Worm (Caenorhabditis elegans) whole organism, early embryonic: ENCODE measurements around the gene T10H4.13.

Experiments
- aly-1 ChIP-seq: sonication (generic microtip); optimal IDR thresholded peaks from 2 replicates; lab custom pipeline; 2016; ENCODE audit warnings: missing genetic modification characterization, missing compliant biosample characterization
- ama-1 ChIP-seq: fragments of 150-350 bp; optimal IDR thresholded peaks from 2 replicates; lab custom pipeline; 2014
- ceh-13 ChIP-seq: fragments of 200-800 bp; sonication (Bioruptor generic); optimal IDR thresholded peaks from 2 replicates; lab custom pipeline; 2018; ENCODE audit warnings: mild to moderate bottlenecking, missing genetic modification characterization, missing compliant biosample characterization
- ets-7 ChIP-seq: sonication (generic microtip); optimal IDR thresholded peaks from 2 replicates; lab custom pipeline; 2016; ENCODE audit warnings: missing genotype, missing genetic modification characterization, missing compliant biosample characterization
- flt-1 ChIP-seq: fragments of 200-800 bp; sonication (Bioruptor generic); IDR thresholded peaks from 2 replicates; pipeline ENCODE4 v1.3.6; 2022; ENCODE audit warnings: missing genetic modification characterization, missing compliant biosample characterization
- hmbx-1 ChIP-seq: sonication (generic microtip); optimal IDR thresholded peaks from 2 replicates; lab custom pipeline; 2016; ENCODE audit warnings: mild to moderate bottlenecking, missing genetic modification characterization, missing compliant biosample characterization
- hmg-4 ChIP-seq: fragments of 200-800 bp; sonication (Bioruptor generic); optimal IDR thresholded peaks from 2 replicates; lab custom pipeline; 2018; ENCODE audit warnings: mild to moderate bottlenecking, missing genetic modification characterization, missing compliant biosample characterization
- pes-1 ChIP-seq: fragments of 200-800 bp; sonication (Bioruptor generic); IDR thresholded peaks from 2 replicates; pipeline ENCODE4 v1.3.6; 2022; ENCODE audit warnings: missing genetic modification reagents, missing genetic modification characterization, missing compliant biosample characterization
- sea-1 ChIP-seq: fragments of 200-800 bp; sonication (Bioruptor generic); conservative IDR thresholded peaks from 2 replicates; pipeline ENCODE4 v1.3.6; 2022; ENCODE audit warnings: missing genetic modification characterization, missing compliant biosample characterization
- tbx-37 ChIP-seq: fragments of 200-800 bp; sonication (Bioruptor generic); conservative IDR thresholded peaks from 2 replicates; pipeline ENCODE4 v1.3.6; 2022; ENCODE audit warnings: missing genetic modification reagents, missing genetic modification characterization, missing compliant biosample characterization

DNA sequence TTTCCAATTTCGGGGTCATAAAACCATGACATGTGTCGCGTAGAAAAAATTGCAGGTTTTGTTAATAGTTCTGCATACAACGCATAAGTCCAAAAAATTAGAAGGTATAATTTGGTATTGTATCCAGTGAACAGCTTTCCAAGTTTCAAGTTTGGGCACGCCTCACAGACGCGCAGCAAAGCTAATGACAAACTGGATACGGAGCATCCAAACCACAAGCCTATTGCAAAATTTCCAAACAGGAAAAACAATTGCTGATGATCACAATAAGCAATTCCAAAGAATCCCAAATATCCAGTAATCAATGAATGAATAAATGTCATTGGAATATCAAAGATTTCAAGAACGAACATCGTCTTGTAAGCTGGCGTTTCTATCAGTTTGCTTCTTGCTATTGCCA is 46.2 kb upstream of the T10H4.13 start:
- TF ChIP-seq ama-1 (lab: Kevin White, UChicago) (no peak), pes-1 (GFP tag; lab: Robert Waterston, UW) (no peak), sea-1 (GFP tag; lab: Robert Waterston, UW) (no peak), hmbx-1 (tag; lab: Kevin White, UChicago) (no peak), ets-7 (no peak), tbx-37 (GFP tag; lab: Robert Waterston, UW) (no peak), aly-1 (tag; lab: Kevin White, UChicago) (no peak), flt-1 (GFP tag; lab: Robert Waterston, UW) (no peak), ceh-13 (no peak), hmg-4 (GFP tag; lab: Kevin White, UChicago) (no peak)
